Worm (Caenorhabditis elegans) whole organism, L3 larva: ENCODE measurements around the gene K10B4.3.

Experiments used
- ZK546.5 ChIP-seq: sonication (generic microtip); optimal IDR thresholded peaks from 2 replicates; lab custom pipeline; 2017; ENCODE audit warnings: missing biosample characterization, missing genetic modification characterization
- ceh-28 ChIP-seq: fragments of 150-350 bp; optimal IDR thresholded peaks from 2 replicates; lab custom pipeline; 2014; ENCODE audit warnings: missing biosample characterization, missing genetic modification reagents, missing genetic modification characterization
- ceh-82 ChIP-seq: fragments of 150-350 bp; optimal IDR thresholded peaks from 2 replicates; lab custom pipeline; 2014; ENCODE audit warnings: missing biosample characterization, missing genetic modification characterization
- daf-12 ChIP-seq: fragments of 150-350 bp; optimal IDR thresholded peaks from 2 replicates; lab custom pipeline; 2014; ENCODE audit warnings: missing biosample characterization, missing genetic modification reagents, missing genetic modification characterization
- egl-27 ChIP-seq: sonication (generic microtip); optimal IDR thresholded peaks from 4 replicates; lab custom pipeline; 2017; ENCODE audit warnings: missing biosample characterization, missing genetic modification reagents, missing genetic modification characterization
- egl-5 ChIP-seq: fragments of 150-350 bp; optimal IDR thresholded peaks from 2 replicates; lab custom pipeline; 2017; ENCODE audit warnings: missing biosample characterization, missing genetic modification reagents, missing genetic modification characterization, inconsistent platforms
- elt-1 ChIP-seq: fragments of 150-350 bp; optimal IDR thresholded peaks from 2 replicates; lab custom pipeline; 2014; ENCODE audit warnings: missing biosample characterization, missing genetic modification characterization
- elt-2 ChIP-seq: sonication (generic microtip); optimal IDR thresholded peaks from 2 replicates; lab custom pipeline; 2016; ENCODE audit warnings: missing genetic modification reagents, mild to moderate bottlenecking, missing genetic modification characterization, missing compliant biosample characterization
- fkh-10 ChIP-seq: sonication (generic microtip); optimal IDR thresholded peaks from 2 replicates; lab custom pipeline; 2017; ENCODE audit warnings: missing biosample characterization, missing genetic modification reagents, missing genetic modification characterization
- fos-1 ChIP-seq: fragments of 150-350 bp; optimal IDR thresholded peaks from 2 replicates; lab custom pipeline; 2014; ENCODE audit warnings: missing biosample characterization, missing genetic modification characterization
- jun-1 ChIP-seq: fragments of 150-350 bp; optimal IDR thresholded peaks from 2 replicates; lab custom pipeline; 2014; ENCODE audit warnings: missing biosample characterization, missing genetic modification reagents, missing genetic modification characterization
- lin-39 ChIP-seq: fragments of 150-350 bp; optimal IDR thresholded peaks from 2 replicates; lab custom pipeline; 2018; ENCODE audit warnings: missing biosample characterization, missing genetic modification reagents, missing genetic modification characterization
- mdl-1 ChIP-seq: fragments of 150-350 bp; optimal IDR thresholded peaks from 2 replicates; lab custom pipeline; 2014; ENCODE audit warnings: missing biosample characterization, missing genetic modification characterization
- nfya-1 ChIP-seq: sonication (generic microtip); optimal IDR thresholded peaks from 2 replicates; lab custom pipeline; 2017; ENCODE audit warnings: missing genetic modification characterization, mild to moderate bottlenecking, missing compliant biosample characterization, antibody characterized with exemption, moderate library complexity; ENCODE audit not compliant: insufficient read depth
- nhr-23 ChIP-seq: fragments of 150-350 bp; optimal IDR thresholded peaks from 2 replicates; lab custom pipeline; 2014; ENCODE audit warnings: missing biosample characterization, missing genetic modification reagents, missing genetic modification characterization
- nhr-237 ChIP-seq: fragments of 150-350 bp; optimal IDR thresholded peaks from 2 replicates; lab custom pipeline; 2014; ENCODE audit warnings: missing biosample characterization, missing genetic modification characterization
- nhr-25 ChIP-seq: sonication (generic microtip); optimal IDR thresholded peaks from 2 replicates; lab custom pipeline; 2017; ENCODE audit warnings: missing biosample characterization, missing genetic modification characterization
- nhr-43 ChIP-seq: sonication (generic microtip); optimal IDR thresholded peaks from 2 replicates; lab custom pipeline; 2016; ENCODE audit warnings: mild to moderate bottlenecking, missing genetic modification characterization, missing compliant biosample characterization; ENCODE audit not compliant: poor library complexity, severe bottlenecking
- nhr-67 ChIP-seq: fragments of 150-350 bp; optimal IDR thresholded peaks from 2 replicates; lab custom pipeline; 2014; ENCODE audit warnings: missing biosample characterization, missing genetic modification characterization
- nhr-76 ChIP-seq: fragments of 150-350 bp; sonication (generic microtip); optimal IDR thresholded peaks from 5 replicates; lab custom pipeline; 2014; ENCODE audit warnings: missing biosample characterization, missing genetic modification characterization
- pha-4 ChIP-seq: fragments of 150-350 bp; optimal IDR thresholded peaks from 2 replicates; lab custom pipeline; 2014; ENCODE audit warnings: missing biosample characterization, missing genetic modification reagents, missing genetic modification characterization
- sea-2 ChIP-seq: fragments of 150-350 bp; sonication (generic microtip); optimal IDR thresholded peaks from 4 replicates; lab custom pipeline; 2014; ENCODE audit warnings: missing biosample characterization, missing genetic modification reagents, missing genetic modification characterization
- snpc-4 ChIP-seq: fragments of 150-350 bp; optimal IDR thresholded peaks from 2 replicates; lab custom pipeline; 2014; ENCODE audit warnings: missing biosample characterization, missing genetic modification characterization
- tbx-2 ChIP-seq: sonication (generic microtip); optimal IDR thresholded peaks from 2 replicates; lab custom pipeline; 2016; ENCODE audit warnings: mild to moderate bottlenecking, missing genetic modification characterization, missing compliant biosample characterization
- unc-39 ChIP-seq: sonication (generic microtip); optimal IDR thresholded peaks from 4 replicates; lab custom pipeline; 2017; ENCODE audit warnings: missing biosample characterization, missing genetic modification characterization
- zag-1 ChIP-seq: fragments of 150-350 bp; optimal IDR thresholded peaks from 2 replicates; lab custom pipeline; 2014; ENCODE audit warnings: missing biosample characterization, missing genetic modification characterization
- ztf-11 ChIP-seq: fragments of 150-350 bp; optimal IDR thresholded peaks from 2 replicates; lab custom pipeline; 2014; ENCODE audit warnings: missing biosample characterization, missing genetic modification characterization
- ztf-4 ChIP-seq: fragments of 150-350 bp; optimal IDR thresholded peaks from 2 replicates; lab custom pipeline; 2014; ENCODE audit warnings: missing biosample characterization, missing genetic modification characterization

The K10B4.3 gene

DNA sequence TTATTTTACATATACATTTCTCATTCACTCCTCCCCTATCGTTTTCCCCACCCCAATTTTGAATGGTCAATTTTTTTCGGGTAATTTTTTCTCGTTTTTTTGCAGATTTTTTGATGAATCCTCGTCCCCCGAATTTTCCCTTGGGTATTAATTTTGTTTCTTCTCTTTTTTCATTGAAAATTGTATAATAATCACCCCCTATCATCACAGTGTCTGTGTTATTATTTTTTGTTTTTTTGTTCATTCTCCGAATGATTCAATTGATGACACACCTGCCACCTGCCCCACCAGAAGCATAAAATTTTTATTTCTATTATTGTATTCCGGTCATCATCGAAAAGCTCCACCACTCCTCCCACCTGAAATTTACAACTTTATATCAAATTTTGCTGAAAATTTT lies 31.3 kb upstream of the K10B4.3 start, which contains the start of gene T25D3.3:
Gene T25D3.3 (plus strand): TSS at position 301 of the 400 bp plus-strand sequence.
- no peak for TF ChIP-seq nhr-25 (tag; lab: Kevin White, UChicago)
- no peak for TF ChIP-seq elt-2 (tag; lab: Kevin White, UChicago)
- TF ChIP-seq elt-1 (tag; lab: Kevin White, UChicago): no peak
- no peak for TF ChIP-seq sea-2 (GFP tag; lab: Kevin White, UChicago)
- no peak for TF ChIP-seq lin-39 (tag; lab: Kevin White, UChicago)

ce11 chrII:151495-151894 lies 30.5 kb upstream of the K10B4.3 start:
- TF ChIP-seq unc-39 (tag; lab: Kevin White, UChicago): no peak
- TF ChIP-seq fos-1 (tag; lab: Kevin White, UChicago): no peak
- TF ChIP-seq snpc-4: no peak
- TF ChIP-seq nhr-67 (tag; lab: Kevin White, UChicago): no peak

- TF ChIP-seq ceh-28 (tag; lab: Kevin White, UChicago): no peak
- no peak for TF ChIP-seq unc-39 (tag; lab: Kevin White, UChicago)
- no peak for TF ChIP-seq nhr-43 (tag; lab: Kevin White, UChicago)
- TF ChIP-seq elt-2 (tag; lab: Kevin White, UChicago): peak; percentile 17
- TF ChIP-seq ZK546.5: no peak
- no peak for TF ChIP-seq snpc-4
Measured at ce11 chrII:146933-147332, 25.9 kb upstream of the K10B4.3 start, which contains the start of gene T25D3.4. Gene T25D3.4, plus strand, starts transcription at chrII:147233.

ce11 chrII:135166-135565 lies 14.1 kb upstream of the K10B4.3 start, which contains the start of gene K10B4.1:
Gene K10B4.1, plus strand, starts transcription at chrII:135466.
- TF ChIP-seq nfya-1 (tag; lab: Kevin White, UChicago): no peak
- no peak for TF ChIP-seq nhr-23 (tag; lab: Kevin White, UChicago)
- TF ChIP-seq nhr-76 (tag; lab: Kevin White, UChicago): no peak
- no peak for TF ChIP-seq nhr-67 (tag; lab: Kevin White, UChicago)
- no peak for TF ChIP-seq egl-27 (tag; lab: Kevin White, UChicago)
- no peak for TF ChIP-seq ztf-4 (tag; lab: Kevin White, UChicago)
- TF ChIP-seq sea-2 (GFP tag; lab: Kevin White, UChicago): no peak
- TF ChIP-seq daf-12 (tag; lab: Kevin White, UChicago): no peak
- no peak for TF ChIP-seq nhr-237 (tag; lab: Kevin White, UChicago)
- TF ChIP-seq mdl-1 (tag; lab: Kevin White, UChicago): no peak
- TF ChIP-seq fkh-10: no peak
- no peak for TF ChIP-seq fos-1 (tag; lab: Kevin White, UChicago)
- TF ChIP-seq pha-4 (tag; lab: Kevin White, UChicago): no peak
- no peak for TF ChIP-seq ceh-82 (tag; lab: Kevin White, UChicago)
- TF ChIP-seq egl-5 (tag; lab: Kevin White, UChicago): no peak
- TF ChIP-seq unc-39 (tag; lab: Kevin White, UChicago): no peak
- no peak for TF ChIP-seq ztf-11 (tag; lab: Kevin White, UChicago)
- TF ChIP-seq zag-1 (tag; lab: Kevin White, UChicago): no peak

DNA sequence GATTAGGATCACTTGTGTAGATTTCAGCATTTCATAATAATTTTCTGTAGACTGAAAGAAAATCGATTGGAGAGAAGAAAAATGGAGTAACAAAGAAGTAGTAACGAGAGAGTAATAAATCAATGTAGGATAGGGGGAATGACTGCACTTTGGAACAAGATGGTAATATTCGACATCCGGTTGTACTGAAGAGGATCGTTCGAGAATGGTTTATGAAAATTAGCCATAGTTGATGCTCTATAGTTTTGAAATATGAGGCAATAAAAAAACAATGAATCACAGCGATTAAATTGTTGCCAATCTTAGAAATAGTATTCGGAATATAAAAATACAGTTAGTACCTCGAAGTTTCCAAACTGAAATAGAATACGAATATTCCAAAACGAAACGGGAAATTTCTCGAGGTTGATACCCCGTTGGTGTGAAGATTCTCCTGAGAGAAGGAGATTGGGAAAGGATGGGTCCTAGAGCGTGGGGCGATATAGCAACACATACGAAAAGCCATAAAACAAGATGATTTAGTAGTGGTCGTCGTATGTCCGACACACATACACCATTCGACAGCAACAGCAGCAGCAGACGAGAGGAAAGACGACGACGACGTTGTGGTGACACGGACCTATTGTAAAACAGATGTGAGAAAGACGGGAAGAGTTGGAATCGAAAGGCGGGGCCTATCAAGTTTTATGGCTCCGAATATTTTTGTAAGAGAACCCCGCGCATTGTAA lies 12.7 kb upstream of the K10B4.3 start, which contains the start of gene cwn-1:
Gene cwn-1 (minus strand): TSS at position 51 of the 728 bp plus-strand sequence.
- TF ChIP-seq ceh-82 (tag; lab: Kevin White, UChicago) (no peak), egl-27 (tag; lab: Kevin White, UChicago) (no peak), egl-5 (tag; lab: Kevin White, UChicago) (peak; percentile 68), elt-1 (tag; lab: Kevin White, UChicago) (no peak)

DNA sequence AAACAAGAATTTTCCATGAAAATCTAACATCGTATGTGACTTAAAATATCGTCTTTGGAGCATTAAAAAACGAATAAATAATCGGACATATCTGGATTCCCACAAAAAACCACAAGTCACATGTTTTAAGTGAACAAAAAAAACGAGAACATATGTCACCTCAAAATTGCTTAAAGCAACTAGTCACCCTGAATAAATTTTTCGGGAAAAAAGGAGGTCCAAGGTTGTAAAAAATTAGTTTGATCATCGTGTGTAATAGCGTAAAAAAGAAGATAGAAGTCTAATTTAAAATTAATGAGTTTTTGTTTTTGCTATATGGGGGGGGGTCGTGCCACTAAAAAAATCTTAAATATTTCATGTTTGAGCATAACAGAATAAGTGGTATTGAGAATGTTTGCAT lies 8.7 kb upstream of the K10B4.3 start:
- no peak for TF ChIP-seq jun-1
- TF ChIP-seq tbx-2: no peak
- no peak for TF ChIP-seq daf-12 (tag; lab: Kevin White, UChicago)
- no peak for TF ChIP-seq nfya-1 (tag; lab: Kevin White, UChicago)
- TF ChIP-seq fos-1 (tag; lab: Kevin White, UChicago): no peak
- no peak for TF ChIP-seq fkh-10
